Worm (Caenorhabditis elegans): ENCODE data around the gene R04D3.4.

Gene R04D3.4

DNA sequence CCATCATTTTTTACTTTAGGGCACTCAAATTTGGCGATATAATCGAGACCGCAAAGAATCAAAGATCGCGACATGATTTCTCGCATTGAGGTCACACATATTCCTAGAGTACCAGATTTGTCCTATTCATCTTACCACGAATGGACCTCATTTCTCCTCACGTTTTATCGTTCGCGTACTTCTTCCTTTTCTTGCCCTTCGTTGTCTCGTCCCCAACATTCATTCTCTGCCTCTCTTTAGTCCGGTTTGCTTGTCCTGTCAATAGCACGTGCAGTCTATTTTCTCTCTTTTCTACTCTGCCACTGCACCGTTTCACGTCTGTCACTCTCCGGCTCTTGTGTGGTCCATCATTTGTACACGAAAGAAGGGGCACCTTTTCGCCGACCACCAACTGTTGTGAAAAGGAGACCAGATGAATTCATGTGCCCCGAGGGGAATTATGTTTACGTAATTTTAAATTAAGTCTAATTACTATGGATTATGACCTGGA is 37.2 kb downstream of the R04D3.4 start (continued):
- TF ChIP-seq madf-10 (tag; optimal IDR thresholded peaks at IDR 0.05) (no peak), pha-4 (tag; optimal IDR thresholded peaks at IDR 0.05) (no peak), zfh-2 (GFP tag; conservative IDR thresholded peaks at IDR 0.05) (no peak), sea-2 (GFP tag; IDR thresholded peaks at IDR 0.05) (no peak), lsy-27 (tag; optimal IDR thresholded peaks at IDR 0.05; ENCODE audit: borderline replicate concordance, insufficient read depth) (no peak)

- TF ChIP-seq nhr-80 (tag; optimal IDR thresholded peaks at IDR 0.05) = peak; percentile 89
- TF ChIP-seq lin-40 (tag; optimal IDR thresholded peaks at IDR 0.05) = peak; percentile 31
- 0 out of 2 replicates have a peak, but pooled peaks have one; percentile 18 for TF ChIP-seq let-526 (GFP tag; IDR thresholded peaks at IDR 0.05)
- TF ChIP-seq snpc-3.4 (tag; optimal IDR thresholded peaks at IDR 0.05) = peak; percentile 12
- peak; percentile 12 for TF ChIP-seq tbp1 (GFP tag; optimal IDR thresholded peaks at IDR 0.05)
- TF ChIP-seq cebp-1 (GFP tag; IDR thresholded peaks at IDR 0.05) = 0 out of 2 replicates have a peak, but pooled peaks have one; percentile 21
- peak; percentile 45 for TF ChIP-seq cebp-1 (tag; optimal IDR thresholded peaks at IDR 0.05)
- no peak for TF ChIP-seq zim-3 (tag; optimal IDR thresholded peaks at IDR 0.05)
- peak; percentile 90 for TF ChIP-seq pha-4 (tag; optimal IDR thresholded peaks at IDR 0.05)
- peak; percentile 16 for TF ChIP-seq repo-1 (tag; optimal IDR thresholded peaks at IDR 0.05)
- no peak for TF ChIP-seq ama-1 (optimal IDR thresholded peaks at IDR 0.05)
- no peak for TF ChIP-seq ama-1 (GFP tag; optimal IDR thresholded peaks at IDR 0.05)
- TF ChIP-seq dox-1 (GFP tag; IDR thresholded peaks at IDR 0.05) = peak; percentile 38; the same call in 1 of the 2 replicates
- TF ChIP-seq F10E7.11 (tag; optimal IDR thresholded peaks at IDR 0.05) = no peak
- TF ChIP-seq B0336.3 (GFP tag; IDR thresholded peaks at IDR 0.05) = peak; percentile 60; the same call in 1 of the 2 replicates
- no peak for TF ChIP-seq ztf-28 (GFP tag; IDR thresholded peaks at IDR 0.05)
- peak; percentile 38 for TF ChIP-seq atf-7 (tag; optimal IDR thresholded peaks at IDR 0.05)
- TF ChIP-seq ZK185.1 (tag; optimal IDR thresholded peaks at IDR 0.05; ENCODE audit: poor library complexity, severe bottlenecking) = peak; percentile 30
Observed at ce11 chrX:13250163-13250562, 38.5 kb downstream of the R04D3.4 start.

DNA sequence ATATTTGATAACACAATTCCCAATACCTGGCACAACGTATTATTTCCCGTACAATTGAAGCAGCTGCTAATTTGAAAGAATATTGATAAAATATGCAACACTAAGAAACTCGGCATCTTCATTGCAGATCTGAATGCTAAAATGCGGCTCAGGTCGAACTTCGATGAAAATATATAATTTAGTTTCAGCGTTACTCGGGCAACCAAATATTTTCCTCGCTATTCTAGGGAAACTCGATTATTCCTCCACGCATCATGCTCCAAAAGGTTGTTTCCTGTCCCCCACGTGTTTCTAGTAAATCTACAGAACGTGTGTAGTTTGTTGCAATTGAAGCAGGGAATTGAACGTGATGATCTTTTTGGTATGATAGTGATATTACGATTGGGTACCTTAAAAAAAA is 39.5 kb downstream of the R04D3.4 start:
- TF ChIP-seq attf-3 (GFP tag; conservative IDR thresholded peaks at IDR 0.05) = no peak
- no peak for TF ChIP-seq rpc-1 (optimal IDR thresholded peaks at IDR 0.05)
- no peak for TF ChIP-seq rpc-1 (tag; optimal IDR thresholded peaks at IDR 0.05)
- no peak for TF ChIP-seq nfyb-1 (GFP tag; IDR thresholded peaks at IDR 0.05)
- no peak for TF ChIP-seq nhr-179 (tag; optimal IDR thresholded peaks at IDR 0.05)
- no peak for TF ChIP-seq F22D6.2 (tag; optimal IDR thresholded peaks at IDR 0.05)
- no peak for TF ChIP-seq K12H6.12 (tag; optimal IDR thresholded peaks at IDR 0.05)
- TF ChIP-seq ztf-22 (GFP tag; optimal IDR thresholded peaks at IDR 0.05) = no peak
- TF ChIP-seq aptf-3 (GFP tag; IDR thresholded peaks at IDR 0.05) = no peak
- no peak for TF ChIP-seq madf-8 (GFP tag; conservative IDR thresholded peaks at IDR 0.05)
- no peak for TF ChIP-seq hsf-1 (GFP tag; IDR thresholded peaks at IDR 0.05)
- TF ChIP-seq egl-44 (GFP tag; IDR thresholded peaks at IDR 0.05) = no peak
- no peak for TF ChIP-seq C17E4.6 (GFP tag; IDR thresholded peaks at IDR 0.05)
- TF ChIP-seq hlh-26 (GFP tag; conservative IDR thresholded peaks at IDR 0.05) = no peak
- TF ChIP-seq ets-4 (GFP tag; optimal IDR thresholded peaks at IDR 0.05) = no peak

DNA sequence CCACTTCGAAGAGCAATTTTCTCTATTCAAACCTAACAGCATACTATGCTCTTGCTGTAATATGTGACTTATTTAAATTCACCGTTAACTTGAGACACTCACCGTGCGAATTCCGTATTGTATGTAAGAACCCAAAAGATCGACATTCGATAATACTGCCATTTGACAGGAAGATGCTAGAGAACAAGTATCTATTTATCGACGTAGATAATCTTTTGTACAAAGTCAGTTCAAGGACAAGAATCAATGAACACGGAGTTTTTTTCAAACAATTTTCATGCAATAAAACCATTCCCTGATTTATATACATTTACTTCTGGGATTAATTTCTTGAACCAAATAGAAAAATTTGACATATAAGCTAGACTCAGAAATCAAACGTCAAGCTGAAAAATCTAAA is 40.4 kb downstream of the R04D3.4 start, which contains the start of gene K08H2.7:
K08H2.7 (minus strand) TSS at position 173 of the 400 bp plus-strand sequence.
- TF ChIP-seq snpc-1.3 (tag; optimal IDR thresholded peaks at IDR 0.05; ENCODE audit: insufficient read depth) = no peak
- no peak for TF ChIP-seq K12H6.12 (tag; optimal IDR thresholded peaks at IDR 0.05)
- TF ChIP-seq him-1 (tag; optimal IDR thresholded peaks at IDR 0.05) = no peak
- TF ChIP-seq Y79H2A.3 (GFP tag; conservative IDR thresholded peaks at IDR 0.05) = no peak
- TF ChIP-seq C17E4.6 (GFP tag; IDR thresholded peaks at IDR 0.05) = no peak
- no peak for TF ChIP-seq hmg-20 (GFP tag; IDR thresholded peaks at IDR 0.05)
- TF ChIP-seq hmg-1.2 (GFP tag; IDR thresholded peaks at IDR 0.05) = no peak
- no peak for TF ChIP-seq hrde-1 (tag; optimal IDR thresholded peaks at IDR 0.05; ENCODE audit: borderline replicate concordance)
- no peak for TF ChIP-seq sea-2 (GFP tag; IDR thresholded peaks at IDR 0.05)
- no peak for TF ChIP-seq ZK185.1 (tag; optimal IDR thresholded peaks at IDR 0.05; ENCODE audit: poor library complexity, severe bottlenecking)
- TF ChIP-seq zim-3 (tag; optimal IDR thresholded peaks at IDR 0.05) = no peak
- no peak for TF ChIP-seq Y53G8AR.9 (GFP tag; conservative IDR thresholded peaks at IDR 0.05)
- no peak for TF ChIP-seq attf-6 (GFP tag; IDR thresholded peaks at IDR 0.05)
- TF ChIP-seq hlh-12 (tag; optimal IDR thresholded peaks at IDR 0.05) = no peak
- no peak for TF ChIP-seq zfh-2 (GFP tag; conservative IDR thresholded peaks at IDR 0.05)
